Worm (Caenorhabditis elegans) whole organism, L4 larva: ENCODE results near the gene C13A2.7.

Experiments used
- ces-1 ChIP-seq: fragments of 150-350 bp; sonication (generic microtip); optimal IDR thresholded peaks from 4 replicates; lab custom pipeline; 2014; ENCODE audit warnings: missing biosample characterization, missing genetic modification reagents, missing genetic modification characterization
- nhr-237 ChIP-seq: sonication (generic microtip); optimal IDR thresholded peaks from 2 replicates; lab custom pipeline; 2017; ENCODE audit warnings: missing biosample characterization, missing genetic modification characterization
- unc-62 ChIP-seq, 3 experiments: fragments of 150-350 bp in 1 of 3; sonication (generic microtip); optimal IDR thresholded peaks in 2 of 3; peaks in 1 of 3; 1 replicate in 1 of 3; 2 replicates in 2 of 3; lab custom pipeline; 2014 to 2017; ENCODE audit warnings: missing biosample characterization in 3 of 3, missing genetic modification characterization in 3 of 3, missing genetic modification reagents in 3 of 3, missing genotype in 1 of 3

DNA sequence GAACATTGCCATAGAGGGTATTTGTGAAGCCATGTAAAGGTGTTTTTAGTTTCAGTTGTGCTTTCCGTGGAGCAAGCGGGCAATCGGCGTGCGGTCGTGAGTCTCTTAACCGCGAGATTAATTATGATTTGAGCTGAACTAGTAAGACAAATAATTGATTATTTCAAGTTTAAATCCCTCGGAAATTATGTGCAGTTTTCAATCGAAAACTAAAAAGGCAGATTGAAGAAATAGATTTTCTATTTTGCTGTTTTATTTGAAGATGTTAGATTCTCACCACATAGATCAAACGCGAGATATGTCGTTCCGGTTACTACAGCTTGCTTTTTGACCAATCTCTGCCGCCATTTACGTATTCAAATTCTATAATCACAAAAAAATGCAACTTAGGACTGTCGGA is 15.9 kb downstream of the C13A2.7 start, which contains the start of gene C13A2.3:
- no peak for TF ChIP-seq ces-1 (GFP tag; lab: Kevin White, UChicago)
- TF ChIP-seq unc-62 (GFP tag; optimal IDR thresholded peaks at IDR 0.05 in 1 of 2; lab: Kevin White, UChicago) = peak in 1 of 2 experiments; percentile 28
- TF ChIP-seq unc-62 (tag; optimal IDR thresholded peaks at IDR 0.05; lab: Kevin White, UChicago) = no peak
- TF ChIP-seq nhr-237 (tag; lab: Kevin White, UChicago) = no peak
